Worm (Caenorhabditis elegans) whole organism, L4 larva: ENCODE data around the gene ttbk-8.2.

ENCODE experiments used
- F10B5.3 ChIP-seq: sonication (generic microtip); optimal IDR thresholded peaks from 2 replicates; lab custom pipeline; 2016; ENCODE audit warnings: mild to moderate bottlenecking, missing genetic modification characterization, missing compliant biosample characterization
- F26F4.8 ChIP-seq: fragments of 200-800 bp; sonication (Bioruptor generic); conservative IDR thresholded peaks from 2 replicates; pipeline ENCODE4 v1.3.6; 2022; ENCODE audit warnings: missing genetic modification characterization, missing compliant biosample characterization
- F49E8.2 ChIP-seq: sonication (generic microtip); optimal IDR thresholded peaks from 2 replicates; lab custom pipeline; 2016; ENCODE audit warnings: missing compliant biosample characterization, mild to moderate bottlenecking, missing genetic modification characterization, borderline replicate concordance
- R02D3.7 ChIP-seq: fragments of 150-350 bp; sonication (generic microtip); optimal IDR thresholded peaks from 3 replicates; lab custom pipeline; 2014; ENCODE audit warnings: missing biosample characterization, missing genetic modification characterization
- T26A8.4 ChIP-seq: fragments of 200-800 bp; sonication (Bioruptor generic); IDR thresholded peaks from 2 replicates; pipeline ENCODE4 v1.3.6; 2022; ENCODE audit warnings: missing genetic modification characterization, missing compliant biosample characterization
- Y105C5A.15 ChIP-seq: fragments of 200-800 bp; sonication (Bioruptor generic); IDR thresholded peaks from 2 replicates; pipeline ENCODE4 v1.3.6; 2022; ENCODE audit warnings: missing genetic modification characterization, missing compliant biosample characterization
- Y75B8A.6 ChIP-seq: fragments of 200-800 bp; sonication (Bioruptor generic); IDR thresholded peaks from 2 replicates; pipeline ENCODE4 v1.3.6; 2022; ENCODE audit warnings: missing genetic modification reagents, missing genetic modification characterization, missing compliant biosample characterization
- ZK546.5 ChIP-seq, 2 experiments: sonication (generic microtip); optimal IDR thresholded peaks; 2 replicates each; lab custom pipeline; 2017; ENCODE audit warnings: missing biosample characterization in 2 of 2, missing genetic modification characterization in 2 of 2
- aly-2 ChIP-seq: sonication (generic microtip); optimal IDR thresholded peaks from 2 replicates; lab custom pipeline; 2018; ENCODE audit warnings: missing biosample characterization, missing genetic modification characterization
- ama-1 ChIP-seq: fragments of 150-350 bp; optimal IDR thresholded peaks from 2 replicates; lab custom pipeline; 2014; ENCODE audit warnings: inconsistent platforms, mixed read lengths
- arid-1 ChIP-seq: fragments of 200-800 bp; sonication (Bioruptor generic); conservative IDR thresholded peaks from 2 replicates; pipeline ENCODE4 v1.3.6; 2022; ENCODE audit warnings: missing genetic modification reagents, missing genetic modification characterization, missing compliant biosample characterization
- attf-4 ChIP-seq: sonication (generic microtip); optimal IDR thresholded peaks from 3 replicates; lab custom pipeline; 2017; ENCODE audit warnings: missing biosample characterization, missing genetic modification characterization
- ceh-20 ChIP-seq: fragments of 200-800 bp; sonication (Bioruptor generic); IDR thresholded peaks from 2 replicates; pipeline ENCODE4 v1.3.6; 2022; ENCODE audit warnings: missing genetic modification reagents, missing genetic modification characterization, missing compliant biosample characterization
- ceh-44 ChIP-seq: fragments of 200-800 bp; sonication (Bioruptor generic); IDR thresholded peaks from 2 replicates; pipeline ENCODE4 v1.3.6; 2022; ENCODE audit warnings: missing genetic modification reagents, missing genetic modification characterization, missing compliant biosample characterization
- ceh-62 ChIP-seq: sonication (generic microtip); optimal IDR thresholded peaks from 2 replicates; lab custom pipeline; 2017; ENCODE audit warnings: missing biosample characterization, missing genetic modification characterization
- ceh-82 ChIP-seq: sonication (generic microtip); optimal IDR thresholded peaks from 2 replicates; lab custom pipeline; 2017; ENCODE audit warnings: missing biosample characterization, missing genetic modification characterization
- ces-1 ChIP-seq: fragments of 150-350 bp; sonication (generic microtip); optimal IDR thresholded peaks from 4 replicates; lab custom pipeline; 2014; ENCODE audit warnings: missing biosample characterization, missing genetic modification reagents, missing genetic modification characterization
- cey-2 ChIP-seq: sonication (generic microtip); optimal IDR thresholded peaks from 3 replicates; lab custom pipeline; 2017; ENCODE audit warnings: missing genetic modification characterization, mild to moderate bottlenecking, missing compliant biosample characterization, antibody characterized with exemption, borderline replicate concordance; ENCODE audit not compliant: insufficient read depth
- ctbp-1 ChIP-seq: fragments of 200-800 bp; sonication (Bioruptor generic); IDR thresholded peaks from 2 replicates; pipeline ENCODE4 v1.3.6; 2022; ENCODE audit warnings: missing genetic modification reagents, missing genetic modification characterization, missing compliant biosample characterization
- daf-12 ChIP-seq: fragments of 150-350 bp; optimal IDR thresholded peaks from 2 replicates; lab custom pipeline; 2014; ENCODE audit warnings: missing biosample characterization, missing genetic modification reagents, missing genetic modification characterization
- daf-16 ChIP-seq, 3 experiments: sonication (generic microtip); optimal IDR thresholded peaks; 2 replicates each; lab custom pipeline; 2016 to 2017; ENCODE audit warnings: missing genetic modification characterization in 3 of 3, missing genetic modification reagents in 3 of 3, mild to moderate bottlenecking in 2 of 3, missing compliant biosample characterization in 2 of 3, missing biosample characterization in 1 of 3, moderate library complexity in 1 of 3
- daf-19 ChIP-seq: fragments of 200-800 bp; sonication (Bioruptor generic); conservative IDR thresholded peaks from 2 replicates; pipeline ENCODE4 v1.3.6; 2022; ENCODE audit warnings: missing genetic modification characterization, missing compliant biosample characterization
- dmd-6 ChIP-seq: fragments of 200-800 bp; sonication (Bioruptor generic); IDR thresholded peaks from 2 replicates; pipeline ENCODE4 v1.3.6; 2022; ENCODE audit warnings: missing genetic modification reagents, missing genetic modification characterization, missing compliant biosample characterization
- dpl-1 ChIP-seq: fragments of 150-350 bp; optimal IDR thresholded peaks from 2 replicates; lab custom pipeline; 2014; ENCODE audit warnings: missing biosample characterization, missing genetic modification reagents, missing genetic modification characterization
- egl-27 ChIP-seq: sonication (generic microtip); optimal IDR thresholded peaks from 3 replicates; lab custom pipeline; 2017; ENCODE audit warnings: missing biosample characterization, missing genetic modification reagents, missing genetic modification characterization
- hlh-11 ChIP-seq: fragments of 200-800 bp; sonication (Bioruptor generic); optimal IDR thresholded peaks from 2 replicates; lab custom pipeline; 2018; ENCODE audit warnings: mild to moderate bottlenecking, missing genetic modification characterization, missing compliant biosample characterization
- hlh-30 ChIP-seq: sonication (generic microtip); optimal IDR thresholded peaks from 2 replicates; lab custom pipeline; 2017; ENCODE audit warnings: antibody characterized with exemption, mild to moderate bottlenecking, missing genetic modification characterization, missing compliant biosample characterization; ENCODE audit not compliant: insufficient read depth
- hmg-1.1 ChIP-seq: fragments of 200-800 bp; sonication (Bioruptor generic); IDR thresholded peaks from 2 replicates; pipeline ENCODE4 v1.3.6; 2022; ENCODE audit warnings: missing genetic modification reagents, missing genetic modification characterization, missing compliant biosample characterization
- lin-15B ChIP-seq: fragments of 150-350 bp; sonication (generic microtip); optimal IDR thresholded peaks from 3 replicates; lab custom pipeline; 2014; ENCODE audit warnings: missing biosample characterization, missing genetic modification characterization
- lin-39 ChIP-seq: fragments of 150-350 bp; optimal IDR thresholded peaks from 2 replicates; lab custom pipeline; 2014; ENCODE audit warnings: missing biosample characterization, missing genetic modification reagents, missing genetic modification characterization
- madf-5 ChIP-seq, 2 experiments: fragments of 200-800 bp; sonication (Bioruptor generic); IDR thresholded peaks; 2 replicates each; pipeline ENCODE4 v1.3.6; 2022; ENCODE audit warnings: missing compliant biosample characterization in 2 of 2, missing genetic modification characterization in 2 of 2
- mdl-1 ChIP-seq, 2 experiments: fragments of 150-350 bp in 1 of 2; sonication (generic microtip) in 1 of 2; optimal IDR thresholded peaks; 2 replicates each; lab custom pipeline; 2014 to 2017; ENCODE audit warnings: missing biosample characterization in 2 of 2, missing genetic modification characterization in 2 of 2
- mdt-29 ChIP-seq: fragments of 200-800 bp; sonication (Bioruptor generic); IDR thresholded peaks from 2 replicates; pipeline ENCODE4 v1.3.6; 2022; ENCODE audit warnings: missing genetic modification reagents, missing genetic modification characterization, missing compliant biosample characterization
- mep-1 ChIP-seq: fragments of 150-350 bp; sonication (generic microtip); optimal IDR thresholded peaks from 3 replicates; lab custom pipeline; 2014; ENCODE audit warnings: missing biosample characterization, missing genetic modification characterization
- mes-2 ChIP-seq: sonication (generic microtip); optimal IDR thresholded peaks from 2 replicates; lab custom pipeline; 2016; ENCODE audit warnings: missing genotype, mild to moderate bottlenecking, missing genetic modification characterization, missing compliant biosample characterization; ENCODE audit not compliant: poor library complexity, severe bottlenecking
- mxl-2 ChIP-seq: fragments of 200-800 bp; sonication (Bioruptor generic); conservative IDR thresholded peaks from 2 replicates; pipeline ENCODE4 v1.3.6; 2022; ENCODE audit warnings: missing genetic modification reagents, missing genetic modification characterization, missing compliant biosample characterization
- nhr-237 ChIP-seq: sonication (generic microtip); optimal IDR thresholded peaks from 2 replicates; lab custom pipeline; 2017; ENCODE audit warnings: missing biosample characterization, missing genetic modification characterization
- nhr-25 ChIP-seq: sonication (generic microtip); optimal IDR thresholded peaks from 2 replicates; lab custom pipeline; 2017; ENCODE audit warnings: missing genetic modification characterization, mild to moderate bottlenecking, missing compliant biosample characterization, antibody characterized with exemption, moderate library complexity, borderline replicate concordance; ENCODE audit not compliant: insufficient read depth
- php-3 ChIP-seq: fragments of 200-800 bp; sonication (Bioruptor generic); IDR thresholded peaks from 2 replicates; pipeline ENCODE4 v1.3.6; 2022; ENCODE audit warnings: missing genetic modification reagents, missing genetic modification characterization, missing compliant biosample characterization
- pqm-1 ChIP-seq: sonication (generic microtip); optimal IDR thresholded peaks from 2 replicates; lab custom pipeline; 2017; ENCODE audit warnings: missing biosample characterization, missing genetic modification characterization
- set-16 ChIP-seq: fragments of 200-800 bp; sonication (Bioruptor generic); IDR thresholded peaks from 2 replicates; pipeline ENCODE4 v1.3.6; 2022; ENCODE audit warnings: missing genetic modification reagents, missing genetic modification characterization, missing compliant biosample characterization
- snpc-1.2 ChIP-seq: fragments of 200-800 bp; sonication (Bioruptor generic); IDR thresholded peaks from 2 replicates; pipeline ENCODE4 v1.3.6; 2022; ENCODE audit warnings: missing genetic modification reagents, missing genetic modification characterization, missing compliant biosample characterization
- spr-1 ChIP-seq: sonication (generic microtip); optimal IDR thresholded peaks from 2 replicates; lab custom pipeline; 2016; ENCODE audit warnings: mild to moderate bottlenecking, missing genetic modification characterization, missing compliant biosample characterization
- spr-3 ChIP-seq: fragments of 200-800 bp; sonication (Bioruptor generic); optimal IDR thresholded peaks from 2 replicates; lab custom pipeline; 2018; ENCODE audit warnings: mild to moderate bottlenecking, missing genetic modification characterization, missing compliant biosample characterization
- tra-1 ChIP-seq: fragments of 200-800 bp; sonication (Bioruptor generic); IDR thresholded peaks from 2 replicates; pipeline ENCODE4 v1.3.6; 2022; ENCODE audit warnings: missing genetic modification reagents, missing genetic modification characterization, missing compliant biosample characterization
- unc-62 ChIP-seq, 3 experiments: fragments of 150-350 bp in 1 of 3; sonication (generic microtip); optimal IDR thresholded peaks in 2 of 3; peaks in 1 of 3; 1 replicate in 1 of 3; 2 replicates in 2 of 3; lab custom pipeline; 2014 to 2017; ENCODE audit warnings: missing biosample characterization in 3 of 3, missing genetic modification characterization in 3 of 3, missing genetic modification reagents in 3 of 3, missing genotype in 1 of 3
- vab-7 ChIP-seq: fragments of 200-800 bp; sonication (Bioruptor generic); IDR thresholded peaks from 2 replicates; pipeline ENCODE4 v1.3.6; 2022; ENCODE audit warnings: missing genetic modification reagents, missing genetic modification characterization, missing compliant biosample characterization
- zip-2 ChIP-seq: fragments of 150-350 bp; optimal IDR thresholded peaks from 2 replicates; lab custom pipeline; 2014; ENCODE audit warnings: missing biosample characterization, missing genetic modification characterization
- ztf-11 ChIP-seq: fragments of 150-350 bp; optimal IDR thresholded peaks from 2 replicates; lab custom pipeline; 2014; ENCODE audit warnings: missing biosample characterization, missing genetic modification characterization

The ttbk-8.2 gene

ce11 chrIV:5665353-5665918 lies 33.7 kb downstream of the ttbk-8.2 start (continued):
- TF ChIP-seq F10B5.3 (tag; lab: Kevin White, UChicago) (no peak), unc-62 (GFP tag; optimal IDR thresholded peaks at IDR 0.05 in 1 of 2; lab: Kevin White, UChicago) (peak in 1 of 2 experiments; percentile 24), unc-62 (tag; optimal IDR thresholded peaks at IDR 0.05; lab: Kevin White, UChicago) (no peak), arid-1 (GFP tag; lab: Robert Waterston, UW) (0 out of 2 replicates have a peak, but pooled peaks have one; percentile 19), madf-5 (GFP tag; IDR thresholded peaks at IDR 0.05; lab: Robert Waterston, UW) (no peak), Y75B8A.6 (GFP tag; lab: Robert Waterston, UW) (no peak), tra-1 (GFP tag; lab: Robert Waterston, UW) (no peak), ama-1 (no peak), mdt-29 (GFP tag; lab: Robert Waterston, UW) (0 out of 2 replicates have a peak, but pooled peaks have one; percentile 25), egl-27 (tag; lab: Kevin White, UChicago) (no peak), mxl-2 (GFP tag; lab: Robert Waterston, UW) (no peak), cey-2 (no peak), spr-3 (no peak), nhr-25 (tag; lab: Kevin White, UChicago) (peak; percentile 61), F49E8.2 (tag; lab: Kevin White, UChicago) (no peak), aly-2 (tag; lab: Kevin White, UChicago) (no peak), snpc-1.2 (no peak), ZK546.5 (tag; optimal IDR thresholded peaks at IDR 0.05; lab: Kevin White, UChicago) (no peak), lin-39 (no peak), daf-16 (GFP tag; optimal IDR thresholded peaks at IDR 0.05; lab: Kevin White, UChicago) (peak in 1 of 2 experiments; percentile 5), daf-16 (tag; optimal IDR thresholded peaks at IDR 0.05; lab: Kevin White, UChicago) (peak; percentile 15), T26A8.4 (GFP tag; lab: Robert Waterston, UW) (no peak; the same call in 1 of the 2 replicates), daf-19 (no peak), ceh-82 (tag; lab: Kevin White, UChicago) (no peak), dpl-1 (GFP tag; lab: Kevin White, UChicago) (no peak), hlh-11 (tag; lab: Kevin White, UChicago) (peak; percentile 81), daf-12 (tag; lab: Kevin White, UChicago) (no peak), lin-15B (tag; lab: Kevin White, UChicago) (no peak), spr-1 (no peak), F26F4.8 (no peak), Y105C5A.15 (GFP tag; lab: Robert Waterston, UW) (no peak), attf-4 (tag; lab: Kevin White, UChicago) (no peak), vab-7 (GFP tag; lab: Robert Waterston, UW) (no peak), ceh-20 (0 out of 2 replicates have a peak, but pooled peaks have one; percentile 12), ceh-44 (GFP tag; lab: Robert Waterston, UW) (no peak), mes-2 (peak; percentile 37), pqm-1 (tag; lab: Kevin White, UChicago) (no peak), nhr-237 (tag; lab: Kevin White, UChicago) (no peak), ctbp-1 (GFP tag; lab: Robert Waterston, UW) (no peak), zip-2 (no peak), ceh-62 (no peak), hmg-1.1 (peak; percentile 53; the same call in 1 of the 2 replicates), ces-1 (GFP tag; lab: Kevin White, UChicago) (no peak), R02D3.7 (tag; lab: Kevin White, UChicago) (no peak), hlh-30 (peak; percentile 47), dmd-6 (peak; percentile 60), mdl-1 (tag; optimal IDR thresholded peaks at IDR 0.05; lab: Kevin White, UChicago) (peak in 1 of 2 experiments; percentile 58), php-3 (GFP tag; lab: Robert Waterston, UW) (no peak), set-16 (GFP tag; lab: Robert Waterston, UW) (no peak), ztf-11 (no peak), mep-1 (peak; percentile 40)
